Worm (Caenorhabditis elegans): Measurements from ENCODE around the gene hsp-17.

The hsp-17 gene

ce11 chrV:8426741-8427457 is 41.2 kb upstream of the hsp-17 start:
- TF ChIP-seq ceh-62 (tag; optimal IDR thresholded peaks at IDR 0.05) (no peak), tra-1 (GFP tag; IDR thresholded peaks at IDR 0.05) (0 out of 2 replicates have a peak, but pooled peaks have one; percentile 8), dmd-6 (GFP tag; IDR thresholded peaks at IDR 0.05) (peak; percentile 79), nhr-41 (GFP tag; IDR thresholded peaks at IDR 0.05) (peak; percentile 40; the same call in 1 of the 2 replicates), daf-16 (GFP tag; optimal IDR thresholded peaks at IDR 0.05) (no peak), daf-16 (tag; optimal IDR thresholded peaks at IDR 0.05) (peak; percentile 4), hlh-11 (tag; optimal IDR thresholded peaks at IDR 0.05) (peak; percentile 41), unc-62 (GFP tag; optimal IDR thresholded peaks at IDR 0.05 in 1 of 2) (peak in 1 of 2 experiments; percentile 75), unc-62 (tag; optimal IDR thresholded peaks at IDR 0.05) (no peak), cey-2 (tag; optimal IDR thresholded peaks at IDR 0.05; ENCODE audit: borderline replicate concordance, insufficient read depth) (peak; percentile 29), pqm-1 (tag; optimal IDR thresholded peaks at IDR 0.05) (no peak), lin-29 (GFP tag; IDR thresholded peaks at IDR 0.05) (no peak), hlh-30 (tag; optimal IDR thresholded peaks at IDR 0.05; ENCODE audit: insufficient read depth) (peak; percentile 67), F26F4.8 (GFP tag; conservative IDR thresholded peaks at IDR 0.05) (no peak)

- TF ChIP-seq lin-38 (GFP tag; IDR thresholded peaks at IDR 0.05) (0 out of 2 replicates have a peak, but pooled peaks have one; percentile 17), ztf-11 (tag; optimal IDR thresholded peaks at IDR 0.05) (no peak), aha-1 (tag) (peak; percentile 68), ama-1 (optimal IDR thresholded peaks at IDR 0.05) (no peak), ceh-28 (tag; optimal IDR thresholded peaks at IDR 0.05) (no peak), lsy-2 (tag; optimal IDR thresholded peaks at IDR 0.05) (peak in 1 of 2 experiments; percentile 23), dve-1 (tag; optimal IDR thresholded peaks at IDR 0.05; ENCODE audit: insufficient read depth) (peak; percentile 6), zfp-3 (GFP tag; conservative IDR thresholded peaks at IDR 0.05) (no peak), mxl-3 (GFP tag; optimal IDR thresholded peaks at IDR 0.05) (no peak), vab-7 (GFP tag; IDR thresholded peaks at IDR 0.05) (no peak), pqm-1 (tag; optimal IDR thresholded peaks at IDR 0.05) (no peak), nhr-42 (GFP tag; IDR thresholded peaks at IDR 0.05) (no peak), nhr-48 (tag; optimal IDR thresholded peaks at IDR 0.05) (peak; percentile 14), daf-16 (GFP tag; optimal IDR thresholded peaks at IDR 0.05) (no peak), daf-16 (tag; optimal IDR thresholded peaks at IDR 0.05) (peak; percentile 18)
These were observed 40.5 kb upstream of the hsp-17 start for ce11 chrV:8426210-8426609.

- 0 out of 2 replicates have a peak, but pooled peaks have one; percentile 5 for TF ChIP-seq lin-38 (GFP tag; IDR thresholded peaks at IDR 0.05)
- peak; percentile 87 for TF ChIP-seq dve-1 (tag; optimal IDR thresholded peaks at IDR 0.05; ENCODE audit: insufficient read depth)
- TF ChIP-seq T20F7.1 (GFP tag; optimal IDR thresholded peaks at IDR 0.05) = peak; percentile 22
- no peak for TF ChIP-seq jun-1 (tag; optimal IDR thresholded peaks at IDR 0.05)
- no peak for TF ChIP-seq daf-8 (GFP tag; IDR thresholded peaks at IDR 0.05)
- peak; percentile 78 for TF ChIP-seq nhr-28 (tag; optimal IDR thresholded peaks at IDR 0.05)
- TF ChIP-seq nhr-48 (tag; optimal IDR thresholded peaks at IDR 0.05) = peak; percentile 46
- no peak for TF ChIP-seq cey-2 (tag; optimal IDR thresholded peaks at IDR 0.05; ENCODE audit: borderline replicate concordance, insufficient read depth)
- TF ChIP-seq nhr-102 (tag; optimal IDR thresholded peaks at IDR 0.05) = no peak
- TF ChIP-seq nhr-25 (tag; optimal IDR thresholded peaks at IDR 0.05; ENCODE audit: borderline replicate concordance, insufficient read depth) = no peak
- TF ChIP-seq Y105C5A.15 (GFP tag; IDR thresholded peaks at IDR 0.05) = no peak
- peak; percentile 78 for TF ChIP-seq php-3 (GFP tag; IDR thresholded peaks at IDR 0.05)
- no peak for TF ChIP-seq mdt-29 (GFP tag; IDR thresholded peaks at IDR 0.05)
- no peak for TF ChIP-seq unc-130 (GFP tag; optimal IDR thresholded peaks at IDR 0.05)
- no peak for TF ChIP-seq ces-1 (GFP tag; optimal IDR thresholded peaks at IDR 0.05)
- TF ChIP-seq lin-15B (tag; optimal IDR thresholded peaks at IDR 0.05) = no peak
- TF ChIP-seq nhr-77 (tag; optimal IDR thresholded peaks at IDR 0.05) = peak; percentile 69
- no peak for TF ChIP-seq ZK546.5 (tag; optimal IDR thresholded peaks at IDR 0.05)
- 0 out of 2 replicates have a peak, but pooled peaks have one; percentile 36 for TF ChIP-seq snpc-1.2 (GFP tag; IDR thresholded peaks at IDR 0.05)
- no peak for TF ChIP-seq ctbp-1 (GFP tag; IDR thresholded peaks at IDR 0.05)
- peak; percentile 93 for TF ChIP-seq hlh-11 (tag; optimal IDR thresholded peaks at IDR 0.05)
- TF ChIP-seq lir-3 (tag; optimal IDR thresholded peaks at IDR 0.05) = no peak
- peak; percentile 46; the same call in 1 of the 2 replicates for TF ChIP-seq lin-1 (GFP tag; IDR thresholded peaks at IDR 0.05)
These were observed 39.4 kb upstream of the hsp-17 start for ce11 chrV:8424840-8425814.

All from whole organism, L4 larva.